Worm (Caenorhabditis elegans) whole organism, L3 larva: ENCODE measurements around the gene btb-2.

Experiments used
- R02D3.7 ChIP-seq: fragments of 150-350 bp; optimal IDR thresholded peaks from 2 replicates; lab custom pipeline; 2014; ENCODE audit warnings: missing biosample characterization, missing genetic modification characterization
- ZK546.5 ChIP-seq: sonication (generic microtip); optimal IDR thresholded peaks from 2 replicates; lab custom pipeline; 2017; ENCODE audit warnings: missing biosample characterization, missing genetic modification characterization
- aly-2 ChIP-seq: fragments of 150-350 bp; optimal IDR thresholded peaks from 2 replicates; lab custom pipeline; 2014; ENCODE audit warnings: missing biosample characterization, missing genetic modification characterization
- ama-1 ChIP-seq: fragments of 150-350 bp; optimal IDR thresholded peaks from 2 replicates; lab custom pipeline; 2018
- ceh-16 ChIP-seq: sonication (generic microtip); optimal IDR thresholded peaks from 2 replicates; lab custom pipeline; 2017; ENCODE audit warnings: missing biosample characterization, missing genetic modification characterization
- ceh-28 ChIP-seq: fragments of 150-350 bp; optimal IDR thresholded peaks from 2 replicates; lab custom pipeline; 2014; ENCODE audit warnings: missing biosample characterization, missing genetic modification reagents, missing genetic modification characterization
- ceh-82 ChIP-seq: fragments of 150-350 bp; optimal IDR thresholded peaks from 2 replicates; lab custom pipeline; 2014; ENCODE audit warnings: missing biosample characterization, missing genetic modification characterization
- ceh-9 ChIP-seq: sonication (generic microtip); optimal IDR thresholded peaks from 2 replicates; lab custom pipeline; 2018; ENCODE audit warnings: missing biosample characterization, missing genetic modification characterization
- daf-12 ChIP-seq: fragments of 150-350 bp; optimal IDR thresholded peaks from 2 replicates; lab custom pipeline; 2014; ENCODE audit warnings: missing biosample characterization, missing genetic modification reagents, missing genetic modification characterization
- egl-27 ChIP-seq: sonication (generic microtip); optimal IDR thresholded peaks from 4 replicates; lab custom pipeline; 2017; ENCODE audit warnings: missing biosample characterization, missing genetic modification reagents, missing genetic modification characterization
- egl-5 ChIP-seq: fragments of 150-350 bp; optimal IDR thresholded peaks from 2 replicates; lab custom pipeline; 2017; ENCODE audit warnings: missing biosample characterization, missing genetic modification reagents, missing genetic modification characterization, inconsistent platforms
- elt-1 ChIP-seq: fragments of 150-350 bp; optimal IDR thresholded peaks from 2 replicates; lab custom pipeline; 2014; ENCODE audit warnings: missing biosample characterization, missing genetic modification characterization
- elt-2 ChIP-seq: sonication (generic microtip); optimal IDR thresholded peaks from 2 replicates; lab custom pipeline; 2016; ENCODE audit warnings: missing genetic modification reagents, mild to moderate bottlenecking, missing genetic modification characterization, missing compliant biosample characterization
- elt-3 ChIP-seq, 3 experiments: fragments of 150-350 bp in 1 of 3; sonication (generic microtip) in 2 of 3; optimal IDR thresholded peaks; 2 replicates in 2 of 3; 4 replicates in 1 of 3; lab custom pipeline; 2014 to 2017; ENCODE audit warnings: missing biosample characterization in 3 of 3, missing genetic modification characterization in 3 of 3
- eor-1 ChIP-seq, 2 experiments: fragments of 150-350 bp; optimal IDR thresholded peaks; 2 replicates each; lab custom pipeline; 2014 to 2018; ENCODE audit warnings: missing biosample characterization in 2 of 2, missing genetic modification characterization in 2 of 2
- fkh-10 ChIP-seq: sonication (generic microtip); optimal IDR thresholded peaks from 2 replicates; lab custom pipeline; 2017; ENCODE audit warnings: missing biosample characterization, missing genetic modification reagents, missing genetic modification characterization
- fkh-2 ChIP-seq: fragments of 150-350 bp; optimal IDR thresholded peaks from 2 replicates; lab custom pipeline; 2014; ENCODE audit warnings: missing biosample characterization, missing genetic modification reagents, missing genetic modification characterization
- fos-1 ChIP-seq: fragments of 150-350 bp; optimal IDR thresholded peaks from 2 replicates; lab custom pipeline; 2014; ENCODE audit warnings: missing biosample characterization, missing genetic modification characterization
- hmg-11 ChIP-seq: sonication (generic microtip); optimal IDR thresholded peaks from 2 replicates; lab custom pipeline; 2016; ENCODE audit warnings: missing genetic modification characterization, missing compliant biosample characterization
- jun-1 ChIP-seq: fragments of 150-350 bp; optimal IDR thresholded peaks from 2 replicates; lab custom pipeline; 2014; ENCODE audit warnings: missing biosample characterization, missing genetic modification reagents, missing genetic modification characterization
- lin-15B ChIP-seq: fragments of 150-350 bp; optimal IDR thresholded peaks from 2 replicates; lab custom pipeline; 2014; ENCODE audit warnings: missing biosample characterization, missing genetic modification characterization
- lin-39 ChIP-seq: fragments of 150-350 bp; optimal IDR thresholded peaks from 2 replicates; lab custom pipeline; 2018; ENCODE audit warnings: missing biosample characterization, missing genetic modification reagents, missing genetic modification characterization
- lsy-12 ChIP-seq: sonication (generic microtip); optimal IDR thresholded peaks from 2 replicates; lab custom pipeline; 2016; ENCODE audit warnings: mild to moderate bottlenecking, missing genetic modification characterization, missing compliant biosample characterization
- mdl-1 ChIP-seq: fragments of 150-350 bp; optimal IDR thresholded peaks from 2 replicates; lab custom pipeline; 2014; ENCODE audit warnings: missing biosample characterization, missing genetic modification characterization
- mml-1 ChIP-seq: fragments of 150-350 bp; sonication (generic microtip); optimal IDR thresholded peaks from 3 replicates; lab custom pipeline; 2014; ENCODE audit warnings: missing biosample characterization, missing genetic modification characterization
- nfya-1 ChIP-seq: sonication (generic microtip); optimal IDR thresholded peaks from 2 replicates; lab custom pipeline; 2017; ENCODE audit warnings: missing genetic modification characterization, mild to moderate bottlenecking, missing compliant biosample characterization, antibody characterized with exemption, moderate library complexity; ENCODE audit not compliant: insufficient read depth
- nhr-11 ChIP-seq: fragments of 150-350 bp; optimal IDR thresholded peaks from 2 replicates; lab custom pipeline; 2014; ENCODE audit warnings: missing biosample characterization, missing genetic modification characterization
- nhr-12 ChIP-seq: fragments of 150-350 bp; optimal IDR thresholded peaks from 2 replicates; lab custom pipeline; 2014; ENCODE audit warnings: missing biosample characterization, missing genetic modification characterization
- nhr-23 ChIP-seq: fragments of 150-350 bp; optimal IDR thresholded peaks from 2 replicates; lab custom pipeline; 2014; ENCODE audit warnings: missing biosample characterization, missing genetic modification reagents, missing genetic modification characterization
- nhr-237 ChIP-seq: fragments of 150-350 bp; optimal IDR thresholded peaks from 2 replicates; lab custom pipeline; 2014; ENCODE audit warnings: missing biosample characterization, missing genetic modification characterization
- nhr-25 ChIP-seq: sonication (generic microtip); optimal IDR thresholded peaks from 2 replicates; lab custom pipeline; 2017; ENCODE audit warnings: missing biosample characterization, missing genetic modification characterization
- nhr-28 ChIP-seq: fragments of 150-350 bp; optimal IDR thresholded peaks from 2 replicates; lab custom pipeline; 2014; ENCODE audit warnings: missing biosample characterization, missing genetic modification characterization
- nhr-43 ChIP-seq: sonication (generic microtip); optimal IDR thresholded peaks from 2 replicates; lab custom pipeline; 2016; ENCODE audit warnings: mild to moderate bottlenecking, missing genetic modification characterization, missing compliant biosample characterization; ENCODE audit not compliant: poor library complexity, severe bottlenecking
- nhr-67 ChIP-seq: fragments of 150-350 bp; optimal IDR thresholded peaks from 2 replicates; lab custom pipeline; 2014; ENCODE audit warnings: missing biosample characterization, missing genetic modification characterization
- nhr-76 ChIP-seq: fragments of 150-350 bp; sonication (generic microtip); optimal IDR thresholded peaks from 5 replicates; lab custom pipeline; 2014; ENCODE audit warnings: missing biosample characterization, missing genetic modification characterization
- pha-4 ChIP-seq: fragments of 150-350 bp; optimal IDR thresholded peaks from 2 replicates; lab custom pipeline; 2014; ENCODE audit warnings: missing biosample characterization, missing genetic modification reagents, missing genetic modification characterization
- sea-2 ChIP-seq: fragments of 150-350 bp; sonication (generic microtip); optimal IDR thresholded peaks from 4 replicates; lab custom pipeline; 2014; ENCODE audit warnings: missing biosample characterization, missing genetic modification reagents, missing genetic modification characterization
- snpc-4 ChIP-seq: fragments of 150-350 bp; optimal IDR thresholded peaks from 2 replicates; lab custom pipeline; 2014; ENCODE audit warnings: missing biosample characterization, missing genetic modification characterization
- tbx-2 ChIP-seq: sonication (generic microtip); optimal IDR thresholded peaks from 2 replicates; lab custom pipeline; 2016; ENCODE audit warnings: mild to moderate bottlenecking, missing genetic modification characterization, missing compliant biosample characterization
- unc-39 ChIP-seq: sonication (generic microtip); optimal IDR thresholded peaks from 4 replicates; lab custom pipeline; 2017; ENCODE audit warnings: missing biosample characterization, missing genetic modification characterization
- unc-62 ChIP-seq: fragments of 150-350 bp; sonication (generic microtip); optimal IDR thresholded peaks from 4 replicates; lab custom pipeline; 2014; ENCODE audit warnings: missing biosample characterization, missing genetic modification reagents, missing genetic modification characterization
- zag-1 ChIP-seq: fragments of 150-350 bp; optimal IDR thresholded peaks from 2 replicates; lab custom pipeline; 2014; ENCODE audit warnings: missing biosample characterization, missing genetic modification characterization
- ztf-11 ChIP-seq: fragments of 150-350 bp; optimal IDR thresholded peaks from 2 replicates; lab custom pipeline; 2014; ENCODE audit warnings: missing biosample characterization, missing genetic modification characterization

The btb-2 gene

DNA sequence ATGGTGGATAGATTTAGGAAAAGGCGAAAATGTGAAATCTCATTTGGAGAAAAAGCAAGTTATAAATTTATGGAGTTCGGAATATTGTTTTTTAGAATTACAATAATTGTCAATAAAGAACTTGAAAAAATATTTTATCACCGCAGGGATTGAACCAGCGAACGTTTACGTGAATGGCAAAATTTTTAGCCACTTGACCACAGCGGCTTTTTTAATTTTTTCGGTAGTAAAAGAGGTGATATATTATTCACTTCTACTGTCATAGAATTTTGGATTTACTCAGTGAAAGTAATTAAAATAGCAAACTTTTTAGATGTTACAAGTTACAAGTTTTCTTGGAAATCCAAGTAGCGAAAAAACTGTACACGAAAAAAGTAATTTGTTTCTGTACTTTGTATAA lies 43.5 kb upstream of the btb-2 start:
- TF ChIP-seq unc-62 (GFP tag; lab: Kevin White, UChicago), result no peak
- no peak for TF ChIP-seq hmg-11
- TF ChIP-seq nhr-237, result no peak
- TF ChIP-seq nhr-11 (tag; lab: Kevin White, UChicago), result no peak
- TF ChIP-seq ceh-9 (tag; lab: Kevin White, UChicago), result no peak
- TF ChIP-seq unc-39, result no peak
- no peak for TF ChIP-seq egl-27 (tag; lab: Kevin White, UChicago)
- TF ChIP-seq R02D3.7 (tag; lab: Kevin White, UChicago), result no peak
- TF ChIP-seq aly-2 (tag; lab: Kevin White, UChicago), result no peak
- TF ChIP-seq elt-3 (tag; optimal IDR thresholded peaks at IDR 0.05; lab: Kevin White, UChicago), result no peak
- no peak for TF ChIP-seq nhr-76 (tag; lab: Kevin White, UChicago)
- no peak for TF ChIP-seq nhr-28 (tag; lab: Kevin White, UChicago)
- TF ChIP-seq ceh-16, result no peak
- no peak for TF ChIP-seq mdl-1 (tag; lab: Kevin White, UChicago)
- no peak for TF ChIP-seq tbx-2 (tag; lab: Kevin White, UChicago)
- TF ChIP-seq, all 47 proteins: peak for 0

- TF ChIP-seq lin-15B (tag; lab: Kevin White, UChicago) (no peak), aly-2 (tag; lab: Kevin White, UChicago) (no peak), fkh-10 (no peak), fkh-2 (tag; lab: Kevin White, UChicago) (no peak), sea-2 (GFP tag; lab: Kevin White, UChicago) (no peak)
Observed at ce11 chrII:6358905-6359304, 42.8 kb upstream of the btb-2 start, which contains the start of gene C32D5.12. TSS of gene C32D5.12 (minus strand) at chrII:6359005.

ce11 chrII:6360822-6361221 lies 40.9 kb upstream of the btb-2 start, which contains the start of gene K10B2.4:
TSS of gene K10B2.4 (minus strand) at chrII:6360959.
- TF ChIP-seq ceh-16 (no peak), snpc-4 (tag; lab: Kevin White, UChicago) (peak; percentile 78), fos-1 (tag; lab: Kevin White, UChicago) (no peak), elt-2 (tag; lab: Kevin White, UChicago) (peak; percentile 40), lin-15B (tag; lab: Kevin White, UChicago) (peak; percentile 76), nhr-67 (no peak), nfya-1 (tag; lab: Kevin White, UChicago) (peak; percentile 73), ama-1 (lab: Kevin White, UChicago) (peak; percentile 13), pha-4 (peak; percentile 85), mml-1 (tag; lab: Kevin White, UChicago) (no peak), elt-1 (tag; lab: Kevin White, UChicago) (no peak), nhr-11 (tag; lab: Kevin White, UChicago) (no peak), tbx-2 (tag; lab: Kevin White, UChicago) (no peak), daf-12 (tag; lab: Kevin White, UChicago) (no peak), R02D3.7 (tag; lab: Kevin White, UChicago) (no peak), ceh-28 (peak; percentile 21), ceh-82 (tag; lab: Kevin White, UChicago) (no peak), elt-3 (tag; optimal IDR thresholded peaks at IDR 0.05; lab: Kevin White, UChicago) (no peak), ceh-9 (tag; lab: Kevin White, UChicago) (no peak), egl-5 (no peak), nhr-12 (tag; lab: Kevin White, UChicago) (no peak), zag-1 (tag; lab: Kevin White, UChicago) (no peak), eor-1 (tag; optimal IDR thresholded peaks at IDR 0.05; lab: Kevin White, UChicago) (no peak), lsy-12 (tag; lab: Kevin White, UChicago) (peak; percentile 43), sea-2 (GFP tag; lab: Kevin White, UChicago) (no peak), ZK546.5 (tag; lab: Kevin White, UChicago) (no peak), lin-39 (tag; lab: Kevin White, UChicago) (peak; percentile 45), nhr-43 (no peak), nhr-23 (tag; lab: Kevin White, UChicago) (peak; percentile 71), nhr-237 (no peak), hmg-11 (peak; percentile 56), unc-39 (no peak), ztf-11 (tag; lab: Kevin White, UChicago) (no peak), jun-1 (no peak), nhr-25 (tag; lab: Kevin White, UChicago) (peak; percentile 67), aly-2 (tag; lab: Kevin White, UChicago) (no peak)
